Fruit fly (Drosophila melanogaster) whole organism, embryonic: ENCODE data around the gene Dredd.

Experiments used
- ATbp ChIP-seq: fragments of 200-800 bp; sonication (Bioruptor generic); optimal IDR thresholded peaks from 2 replicates; lab custom pipeline; 2017; ENCODE audit warnings: missing biosample characterization, mild to moderate bottlenecking, missing genetic modification characterization, missing genetic modification reagents
- CG11247 ChIP-seq: fragments of 200-800 bp; sonication (Bioruptor generic); IDR thresholded peaks from 2 replicates; pipeline ENCODE4 v1.3.6; 2022; ENCODE audit warnings: missing biosample characterization, missing genetic modification characterization
- CG11504 ChIP-seq: fragments of 200-800 bp; sonication (Bioruptor generic); optimal IDR thresholded peaks from 3 replicates; lab custom pipeline; 2019; ENCODE audit warnings: missing biosample characterization, mild to moderate bottlenecking, missing genetic modification characterization, moderate library complexity
- CG11696 ChIP-seq: fragments of 200-800 bp; sonication (Bioruptor generic); IDR thresholded peaks from 2 replicates; pipeline ENCODE4 v1.3.6; 2022; ENCODE audit warnings: missing biosample characterization, missing genetic modification characterization
- CG12391 ChIP-seq: fragments of 200-800 bp; sonication (Bioruptor generic); optimal IDR thresholded peaks from 3 replicates; lab custom pipeline; 2018; ENCODE audit warnings: missing biosample characterization, mild to moderate bottlenecking, missing genetic modification characterization, moderate library complexity
- CG14014 ChIP-seq: fragments of 200-800 bp; sonication (Bioruptor generic); IDR thresholded peaks from 2 replicates; pipeline ENCODE4 v1.3.6; 2022; ENCODE audit warnings: missing biosample characterization, missing genetic modification characterization
- CG14860 ChIP-seq: fragments of 200-800 bp; sonication (Bioruptor generic); IDR thresholded peaks from 3 replicates; pipeline ENCODE4 v1.3.6; 2022; ENCODE audit warnings: missing biosample characterization, missing genetic modification characterization; ENCODE audit not compliant: partially characterized antibody
- CG1647 ChIP-seq: fragments of 200-800 bp; sonication (Bioruptor generic); optimal IDR thresholded peaks from 3 replicates; lab custom pipeline; 2016; ENCODE audit warnings: missing biosample characterization, missing genetic modification characterization
- CG17385 ChIP-seq: fragments of 200-800 bp; sonication (Bioruptor generic); optimal IDR thresholded peaks from 3 replicates; lab custom pipeline; 2018; ENCODE audit warnings: missing biosample characterization, mild to moderate bottlenecking, missing genetic modification characterization
- CG17829 ChIP-seq: fragments of 200-800 bp; optimal IDR thresholded peaks from 2 replicates; lab custom pipeline; 2019; ENCODE audit warnings: missing biosample characterization, mild to moderate bottlenecking, missing genetic modification characterization, moderate library complexity
- CG2199 ChIP-seq: fragments of 200-800 bp; sonication (Bioruptor generic); IDR thresholded peaks from 3 replicates; pipeline ENCODE4 v1.3.6; 2022; ENCODE audit warnings: missing biosample characterization, missing genetic modification characterization
- CG30020 ChIP-seq: fragments of 200-800 bp; optimal IDR thresholded peaks from 2 replicates; lab custom pipeline; 2019; ENCODE audit warnings: missing biosample characterization, mild to moderate bottlenecking, missing genetic modification characterization, moderate library complexity
- CG31224 ChIP-seq: fragments of 200-800 bp; sonication (Bioruptor generic); IDR thresholded peaks from 2 replicates; pipeline ENCODE4 v1.3.6; 2022; ENCODE audit warnings: missing biosample characterization, missing genetic modification characterization
- CG32767 ChIP-seq: fragments of 200-800 bp; sonication (Bioruptor generic); IDR thresholded peaks from 2 replicates; pipeline ENCODE4 v1.3.6; 2022; ENCODE audit warnings: missing biosample characterization, missing genetic modification characterization
- CG3407 ChIP-seq: fragments of 200-800 bp; sonication (Bioruptor generic); optimal IDR thresholded peaks from 2 replicates; lab custom pipeline; 2018; ENCODE audit warnings: missing biosample characterization, mild to moderate bottlenecking, missing genetic modification characterization
- CG34224 ChIP-seq: fragments of 200-800 bp; sonication (Bioruptor generic); IDR thresholded peaks from 3 replicates; pipeline ENCODE4 v1.3.6; 2022; ENCODE audit warnings: missing biosample characterization, missing genetic modification characterization; ENCODE audit not compliant: partially characterized antibody
- CG4360 ChIP-seq: fragments of 200-800 bp; sonication (Bioruptor generic); IDR thresholded peaks from 2 replicates; pipeline ENCODE4 v1.3.6; 2022; ENCODE audit warnings: missing biosample characterization, missing genetic modification characterization
- CG6254 ChIP-seq: fragments of 200-800 bp; sonication (Bioruptor generic); optimal IDR thresholded peaks from 3 replicates; lab custom pipeline; 2017; ENCODE audit warnings: mild to moderate bottlenecking, missing biosample characterization, missing genetic modification reagents, missing genetic modification characterization
- CG6683 ChIP-seq: fragments of 200-800 bp; sonication (Bioruptor generic); optimal IDR thresholded peaks from 2 replicates; lab custom pipeline; 2017; ENCODE audit warnings: missing biosample characterization, mild to moderate bottlenecking, missing genetic modification characterization, missing genetic modification reagents
- CG8924 ChIP-seq: fragments of 200-800 bp; optimal IDR thresholded peaks from 3 replicates; lab custom pipeline; 2019; ENCODE audit warnings: missing biosample characterization, mild to moderate bottlenecking, missing genetic modification characterization, moderate library complexity
- CG9609 ChIP-seq: fragments of 200-800 bp; sonication (Bioruptor generic); optimal IDR thresholded peaks from 3 replicates; lab custom pipeline; 2016; ENCODE audit warnings: missing biosample characterization, missing genetic modification characterization
- CHES-1-like ChIP-seq: fragments of 200-800 bp; sonication (Bioruptor generic); optimal IDR thresholded peaks from 2 replicates; lab custom pipeline; 2016; ENCODE audit warnings: missing biosample characterization, missing genetic modification characterization
- D ChIP-seq, 2 experiments: fragments of 200-800 bp in 1 of 2; fragments of >200 bp in 1 of 2; sonication (Bioruptor generic) in 1 of 2; optimal IDR thresholded peaks; 2 replicates in 1 of 2; 3 replicates in 1 of 2; lab custom pipeline; 2017; ENCODE audit warnings: mild to moderate bottlenecking in 1 of 2, missing biosample characterization in 1 of 2, missing genetic modification characterization in 1 of 2, missing genetic modification reagents in 1 of 2
- D19A ChIP-seq: fragments of 200-800 bp; optimal IDR thresholded peaks from 3 replicates; lab custom pipeline; 2019; ENCODE audit warnings: missing biosample characterization, mild to moderate bottlenecking, missing genetic modification characterization, moderate library complexity
- D19B ChIP-seq: fragments of 200-800 bp; sonication (Bioruptor generic); optimal IDR thresholded peaks from 2 replicates; lab custom pipeline; 2017; ENCODE audit warnings: missing biosample characterization, mild to moderate bottlenecking, missing genetic modification characterization
- Deaf1 ChIP-seq: fragments of 200-800 bp; optimal IDR thresholded peaks from 3 replicates; lab custom pipeline; 2019; ENCODE audit warnings: missing biosample characterization, mild to moderate bottlenecking, missing genetic modification characterization, moderate library complexity
- Dfd ChIP-seq, 2 experiments: fragments of >200 bp; optimal IDR thresholded peaks; 2 replicates each; lab custom pipeline; 2017; ENCODE audit warnings: missing biosample characterization in 2 of 2, missing genetic modification characterization in 2 of 2
- Doc2 ChIP-seq: fragments of 200-800 bp; sonication (Bioruptor generic); IDR thresholded peaks from 2 replicates; pipeline ENCODE4 v1.3.6; 2022; ENCODE audit warnings: missing biosample characterization, missing genetic modification characterization
- E2f2 ChIP-seq: fragments of 200-800 bp; sonication (Bioruptor generic); IDR thresholded peaks from 2 replicates; pipeline ENCODE4 v1.3.6; 2022; ENCODE audit warnings: missing biosample characterization, missing genetic modification characterization
- Kr ChIP-seq: fragments of 200-800 bp; sonication (Bioruptor generic); optimal IDR thresholded peaks from 2 replicates; lab custom pipeline; 2017; ENCODE audit warnings: missing biosample characterization, mild to moderate bottlenecking, missing genetic modification characterization
- Poxn ChIP-seq: fragments of 200-800 bp; sonication (Bioruptor generic); IDR thresholded peaks from 2 replicates; pipeline ENCODE4 v1.3.6; 2022; ENCODE audit warnings: missing biosample characterization, missing genetic modification characterization
- Side ChIP-seq: fragments of 200-800 bp; sonication (Bioruptor generic); optimal IDR thresholded peaks from 2 replicates; lab custom pipeline; 2016; ENCODE audit warnings: missing biosample characterization, missing genetic modification characterization
- Sry-δ ChIP-seq: fragments of 200-800 bp; sonication (Bioruptor generic); optimal IDR thresholded peaks from 2 replicates; lab custom pipeline; 2016; ENCODE audit warnings: missing biosample characterization, missing genetic modification characterization
- TFAM ChIP-seq: fragments of 200-800 bp; sonication (Bioruptor generic); optimal IDR thresholded peaks from 2 replicates; lab custom pipeline; 2017; ENCODE audit warnings: missing biosample characterization, missing genetic modification characterization, inconsistent platforms
- chm ChIP-seq: fragments of 200-800 bp; sonication (Bioruptor generic); IDR thresholded peaks from 2 replicates; pipeline ENCODE4 v1.3.6; 2022; ENCODE audit warnings: missing biosample characterization, missing genetic modification characterization
- crc ChIP-seq: fragments of 200-800 bp; sonication (Bioruptor generic); optimal IDR thresholded peaks from 2 replicates; lab custom pipeline; 2016; ENCODE audit warnings: missing biosample characterization, missing genetic modification characterization
- crol ChIP-seq: fragments of 200-800 bp; sonication (Bioruptor generic); IDR thresholded peaks from 2 replicates; pipeline ENCODE4 v1.3.6; 2022; ENCODE audit warnings: missing biosample characterization, missing genetic modification characterization
- dysf ChIP-seq: fragments of 200-800 bp; sonication (Bioruptor generic); IDR thresholded peaks from 3 replicates; pipeline ENCODE4 v1.3.6; 2022; ENCODE audit warnings: missing biosample characterization, missing genetic modification characterization
- emc ChIP-seq: fragments of 200-800 bp; sonication (Bioruptor generic); optimal IDR thresholded peaks from 2 replicates; lab custom pipeline; 2016; ENCODE audit warnings: missing biosample characterization, missing genetic modification characterization
- grau ChIP-seq: fragments of 200-800 bp; optimal IDR thresholded peaks from 3 replicates; lab custom pipeline; 2019; ENCODE audit warnings: missing biosample characterization, mild to moderate bottlenecking, missing genetic modification characterization, moderate library complexity
- gt ChIP-seq: fragments of 200-800 bp; sonication (Bioruptor generic); IDR thresholded peaks from 2 replicates; pipeline ENCODE4 v1.3.6; 2022; ENCODE audit warnings: missing biosample characterization, missing genetic modification characterization
- insv ChIP-seq, 2 experiments: fragments of 200-800 bp; sonication (Bioruptor generic); optimal IDR thresholded peaks; 3 replicates each; lab custom pipeline; 2016 to 2018; ENCODE audit warnings: missing biosample characterization in 2 of 2, missing genetic modification characterization in 2 of 2
- lilli ChIP-seq: fragments of 200-800 bp; sonication (Bioruptor generic); optimal IDR thresholded peaks from 3 replicates; lab custom pipeline; 2016; ENCODE audit warnings: missing biosample characterization, missing genetic modification characterization
- row ChIP-seq: fragments of 200-800 bp; sonication (Bioruptor generic); IDR thresholded peaks from 3 replicates; pipeline ENCODE4 v1.3.6; 2022; ENCODE audit warnings: missing biosample characterization, missing genetic modification characterization
- sd ChIP-seq: fragments of 200-800 bp; sonication (Bioruptor generic); optimal IDR thresholded peaks from 3 replicates; lab custom pipeline; 2018; ENCODE audit warnings: missing biosample characterization, mild to moderate bottlenecking, missing genetic modification characterization, moderate library complexity
- sima ChIP-seq: fragments of 200-800 bp; sonication (Bioruptor generic); optimal IDR thresholded peaks from 2 replicates; lab custom pipeline; 2016; ENCODE audit warnings: missing biosample characterization, missing genetic modification characterization
- slou ChIP-seq: fragments of 200-800 bp; sonication (Bioruptor generic); optimal IDR thresholded peaks from 3 replicates; lab custom pipeline; 2016; ENCODE audit warnings: missing biosample characterization, missing genetic modification characterization
- ssp ChIP-seq: fragments of 200-800 bp; sonication (Bioruptor generic); IDR thresholded peaks from 2 replicates; pipeline ENCODE4 v1.3.6; 2022; ENCODE audit warnings: missing biosample characterization, missing genetic modification characterization
- stc ChIP-seq: fragments of 200-800 bp; sonication (Bioruptor generic); IDR thresholded peaks from 2 replicates; pipeline ENCODE4 v1.3.6; 2022; ENCODE audit warnings: missing biosample characterization, missing genetic modification characterization
- trem ChIP-seq: fragments of 200-800 bp; optimal IDR thresholded peaks from 3 replicates; lab custom pipeline; 2019; ENCODE audit warnings: missing biosample characterization, mild to moderate bottlenecking, missing genetic modification characterization, moderate library complexity
- zen ChIP-seq: fragments of 200-800 bp; sonication (Bioruptor generic); optimal IDR thresholded peaks from 3 replicates; lab custom pipeline; 2018; ENCODE audit warnings: missing biosample characterization, mild to moderate bottlenecking, missing genetic modification characterization, moderate library complexity
- zfh2 ChIP-seq: fragments of 200-800 bp; sonication (Bioruptor generic); optimal IDR thresholded peaks from 2 replicates; lab custom pipeline; 2016; ENCODE audit warnings: missing biosample characterization, missing genetic modification characterization

The Dredd gene

DNA sequence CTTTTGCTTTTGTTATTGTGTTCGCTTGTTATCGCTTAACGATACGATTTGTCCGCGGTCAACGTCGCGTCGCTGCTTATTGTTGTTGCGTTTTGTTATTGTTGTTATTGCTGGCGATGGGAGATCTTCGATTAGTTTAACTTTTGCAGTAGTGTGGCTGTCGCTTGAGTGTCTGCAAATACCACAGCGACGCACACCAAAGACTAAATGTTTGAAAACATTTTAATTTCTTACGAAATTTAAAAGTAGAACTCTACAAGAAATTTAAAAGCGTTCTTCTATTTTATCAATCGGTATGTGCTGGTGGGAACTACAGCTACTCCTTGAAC, 15.3 kb downstream of the Dredd start, which contains the start of gene spdi (continued):
- TF ChIP-seq CG6683 (GFP tag; lab: Kevin White, UChicago) (no peak), Sry-δ (GFP tag; lab: Kevin White, UChicago) (peak; percentile 89), Doc2 (no peak), CG2199 (GFP tag; lab: Robert Waterston, UW) (no peak), row (peak; percentile 59; the same call in 2 of the 3 replicates), crc (GFP tag; lab: Kevin White, UChicago) (no peak), CG34224 (peak; percentile 40; the same call in 1 of the 3 replicates), CG30020 (tag; lab: Kevin White, UChicago) (peak; percentile 12), Dfd (GFP tag; optimal IDR thresholded peaks at IDR 0.05; lab: Kevin White, UChicago) (no peak), trem (tag; lab: Kevin White, UChicago) (peak; percentile 37), CG17385 (GFP tag; lab: Kevin White, UChicago) (no peak), D19A (no peak), CG4360 (GFP tag; lab: Robert Waterston, UW) (peak; percentile 90), dysf (GFP tag; lab: Robert Waterston, UW) (no peak), CG8924 (tag; lab: Kevin White, UChicago) (peak; percentile 71), CG3407 (no peak), stc (GFP tag; lab: Robert Waterston, UW) (no peak), CG17829 (peak; percentile 76), CG32767 (GFP tag; lab: Robert Waterston, UW) (no peak), CG14014 (GFP tag; lab: Robert Waterston, UW) (no peak), CG6254 (GFP tag; lab: Kevin White, UChicago) (no peak), grau (tag; lab: Kevin White, UChicago) (peak; percentile 4), CG31224 (no peak), emc (GFP tag; lab: Kevin White, UChicago) (no peak), ATbp (GFP tag; lab: Kevin White, UChicago) (no peak), gt (GFP tag; lab: Robert Waterston, UW) (no peak), CG1647 (GFP tag; lab: Kevin White, UChicago) (no peak), CG11247 (GFP tag; lab: Robert Waterston, UW) (no peak), D (optimal IDR thresholded peaks at IDR 0.05; lab: Kevin White, UChicago) (no peak), D (GFP tag; optimal IDR thresholded peaks at IDR 0.05; lab: Kevin White, UChicago) (no peak), insv (GFP tag; optimal IDR thresholded peaks at IDR 0.05; lab: Kevin White, UChicago) (no peak), ssp (GFP tag; lab: Robert Waterston, UW) (no peak), TFAM (GFP tag; lab: Kevin White, UChicago) (no peak), Side (GFP tag; lab: Kevin White, UChicago) (no peak), crol (GFP tag; lab: Robert Waterston, UW) (no peak), CG14860 (GFP tag; lab: Robert Waterston, UW) (no peak), Kr (GFP tag; lab: Kevin White, UChicago) (no peak), D19B (GFP tag; lab: Kevin White, UChicago) (no peak), CG11504 (tag; lab: Kevin White, UChicago) (peak; percentile 5), chm (GFP tag; lab: Robert Waterston, UW) (no peak; the same call in 1 of the 2 replicates), CHES-1-like (no peak), CG11696 (GFP tag; lab: Robert Waterston, UW) (no peak), sima (GFP tag; lab: Kevin White, UChicago) (no peak), CG12391 (no peak), Deaf1 (tag; lab: Kevin White, UChicago) (peak; percentile 50), slou (no peak), sd (tag; lab: Kevin White, UChicago) (peak; percentile 58), lilli (GFP tag; lab: Kevin White, UChicago) (no peak), CG9609 (no peak), Poxn (GFP tag; lab: Robert Waterston, UW) (no peak), E2f2 (GFP tag; lab: Robert Waterston, UW) (peak; percentile 66), zen (tag; lab: Kevin White, UChicago) (no peak), zfh2 (GFP tag; lab: Kevin White, UChicago) (no peak)
